Fruit fly (Drosophila melanogaster) whole organism, pupa: ENCODE data around the gene CG31928.
A peak's percentile ranks its signal among the peaks of the same experiment; 100 is the strongest.

Source experiments
- CG14655 ChIP-seq: fragments of 200-800 bp; sonication (Bioruptor generic); optimal IDR thresholded peaks from 3 replicates; lab custom pipeline; 2017; ENCODE audit warnings: mild to moderate bottlenecking, missing biosample characterization, missing genetic modification reagents, missing genetic modification characterization
- CG17806 ChIP-seq: fragments of 200-800 bp; sonication (Bioruptor generic); optimal IDR thresholded peaks from 2 replicates; lab custom pipeline; 2018; ENCODE audit warnings: missing biosample characterization, mild to moderate bottlenecking, missing genetic modification characterization, moderate library complexity
- CG8301 ChIP-seq: fragments of 200-800 bp; sonication (Bioruptor generic); optimal IDR thresholded peaks from 2 replicates; lab custom pipeline; 2018; ENCODE audit warnings: missing biosample characterization, mild to moderate bottlenecking, missing genetic modification characterization

The CG31928 gene

DNA sequence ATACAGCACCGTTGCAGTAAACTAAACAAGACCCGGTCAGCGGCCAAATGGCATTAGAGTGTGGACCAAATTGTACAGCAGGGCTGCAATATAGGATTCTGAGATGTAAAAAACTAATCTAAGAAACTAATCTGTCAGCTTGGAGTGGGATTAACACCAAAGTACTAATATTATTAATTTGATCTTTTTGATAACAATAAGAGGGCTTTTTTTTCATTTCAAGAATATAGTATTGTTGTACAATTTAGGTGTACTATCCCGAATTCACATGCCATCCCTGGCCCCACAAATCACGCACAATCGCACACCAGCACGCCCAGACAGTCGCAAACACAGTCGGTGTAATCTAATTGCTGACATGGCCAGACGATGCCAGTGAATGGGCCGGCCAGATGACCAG, 46.0 kb downstream of the CG31928 start:
- TF ChIP-seq CG17806 (tag; lab: Kevin White, UChicago) (no peak), CG14655 (GFP tag; lab: Kevin White, UChicago) (peak; percentile 74), CG8301 (tag; lab: Kevin White, UChicago) (peak; percentile 69)
